Worm (Caenorhabditis elegans): ENCODE measurements around the gene qars-1.

DNA sequence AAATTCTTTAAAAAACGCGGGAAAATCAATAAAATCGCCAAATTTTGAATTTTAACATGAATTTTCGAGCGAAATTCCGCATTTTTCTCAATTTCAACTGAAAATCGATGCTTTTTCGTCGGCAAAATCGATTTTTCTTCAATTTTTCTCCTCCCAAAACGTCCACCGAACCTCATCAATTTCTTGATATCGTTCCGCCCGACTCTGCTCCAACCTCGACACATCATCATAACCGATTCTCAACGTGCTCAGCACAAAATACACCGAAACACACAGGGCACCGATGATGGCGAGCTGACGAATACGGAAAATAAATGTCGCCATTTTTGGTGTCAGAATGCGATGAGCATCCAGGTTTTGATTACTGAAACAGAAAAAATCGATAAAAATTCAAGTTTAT lies 54.4 kb downstream of the qars-1 start, which contains the start of gene Y41E3.1:
- TF ChIP-seq zag-1 (tag; optimal IDR thresholded peaks at IDR 0.05) = no peak
- no peak for TF ChIP-seq elt-3 (tag; optimal IDR thresholded peaks at IDR 0.05)
- no peak for TF ChIP-seq ceh-63 (GFP tag; optimal IDR thresholded peaks at IDR 0.05)
- TF ChIP-seq ztf-11 (tag; optimal IDR thresholded peaks at IDR 0.05) = no peak
- no peak for TF ChIP-seq sox-4 (tag; optimal IDR thresholded peaks at IDR 0.05)
- no peak for TF ChIP-seq fkh-10 (GFP tag; optimal IDR thresholded peaks at IDR 0.05)
- no peak for TF ChIP-seq mep-1 (tag; optimal IDR thresholded peaks at IDR 0.05)
- no peak for TF ChIP-seq nhr-12 (tag; optimal IDR thresholded peaks at IDR 0.05)
- no peak for TF ChIP-seq lin-14 (GFP tag; optimal IDR thresholded peaks at IDR 0.05)
